Fruit fly (Drosophila melanogaster): ENCODE measurements around the gene lectin-21Ca.

lectin-21Ca gene

dm6 chr2L:653784-654183 is 29.4 kb downstream of the lectin-21Ca start (continued):
- TF ChIP-seq Met (GFP tag; optimal IDR thresholded peaks at IDR 0.05) (no peak), esn (GFP tag; optimal IDR thresholded peaks at IDR 0.05) (no peak), Hr39 (GFP tag; optimal IDR thresholded peaks at IDR 0.05) (no peak), CG8119 (GFP tag; IDR thresholded peaks at IDR 0.05) (peak; percentile 47; the same call in 1 of the 3 replicates), acj6 (GFP tag; optimal IDR thresholded peaks at IDR 0.05) (peak; percentile 17), CG8319 (GFP tag; optimal IDR thresholded peaks at IDR 0.05) (no peak), achi (GFP tag; optimal IDR thresholded peaks at IDR 0.05) (peak; percentile 17), Sox15 (GFP tag; optimal IDR thresholded peaks at IDR 0.05) (no peak), CG15336 (GFP tag; IDR thresholded peaks at IDR 0.05) (peak; percentile 65), CG1621 (tag; optimal IDR thresholded peaks at IDR 0.05) (no peak), eg (GFP tag; IDR thresholded peaks at IDR 0.05) (peak; percentile 75), Lpt (GFP tag; optimal IDR thresholded peaks at IDR 0.05) (peak; percentile 32), fd85E (GFP tag; optimal IDR thresholded peaks at IDR 0.05) (no peak), CG10669 (GFP tag; optimal IDR thresholded peaks at IDR 0.05) (peak; percentile 42), OdsH (GFP tag; optimal IDR thresholded peaks at IDR 0.05) (peak; percentile 11), salr (GFP tag; optimal IDR thresholded peaks at IDR 0.05) (no peak), CG6276 (GFP tag; optimal IDR thresholded peaks at IDR 0.05) (peak; percentile 36), ss (GFP tag; optimal IDR thresholded peaks at IDR 0.05) (no peak), Hr4 (GFP tag; optimal IDR thresholded peaks at IDR 0.05) (peak; percentile 51)

- TF ChIP-seq CG3919 (GFP tag; optimal IDR thresholded peaks at IDR 0.05) (peak; percentile 44), ss (GFP tag; optimal IDR thresholded peaks at IDR 0.05) (no peak), CG31627 (GFP tag; optimal IDR thresholded peaks at IDR 0.05) (peak; percentile 56), Hr39 (GFP tag; optimal IDR thresholded peaks at IDR 0.05) (peak; percentile 50), net (GFP tag; optimal IDR thresholded peaks at IDR 0.05) (peak; percentile 6), CG11762 (GFP tag; optimal IDR thresholded peaks at IDR 0.05; ENCODE audit: insufficient read depth) (no peak), svp (GFP tag) (peak; percentile 84), CG16779 (tag; optimal IDR thresholded peaks at IDR 0.05) (no peak), fd85E (GFP tag; optimal IDR thresholded peaks at IDR 0.05) (no peak), CG10669 (GFP tag; optimal IDR thresholded peaks at IDR 0.05) (peak; percentile 19), topi (GFP tag; optimal IDR thresholded peaks at IDR 0.05) (peak; percentile 44), lz (GFP tag; optimal IDR thresholded peaks at IDR 0.05) (peak; percentile 31), CG6163 (GFP tag; IDR thresholded peaks at IDR 0.05) (peak; percentile 25; the same call in 1 of the 3 replicates), cyc (GFP tag; optimal IDR thresholded peaks at IDR 0.05) (peak; percentile 34), Met (GFP tag; optimal IDR thresholded peaks at IDR 0.05) (peak; percentile 49), Ets96B (tag; optimal IDR thresholded peaks at IDR 0.05) (peak; percentile 15), Eip78C (GFP tag) (peak; percentile 78), Sox102F (GFP tag; optimal IDR thresholded peaks at IDR 0.05) (peak; percentile 59), CG1621 (tag; optimal IDR thresholded peaks at IDR 0.05) (no peak), achi (GFP tag; optimal IDR thresholded peaks at IDR 0.05) (peak; percentile 15), acj6 (GFP tag; optimal IDR thresholded peaks at IDR 0.05) (peak; percentile 33), Ets21C (GFP tag; optimal IDR thresholded peaks at IDR 0.05) (peak; percentile 5), dac (GFP tag; optimal IDR thresholded peaks at IDR 0.05) (no peak), CG6792 (GFP tag; optimal IDR thresholded peaks at IDR 0.05) (peak; percentile 19), esn (GFP tag; optimal IDR thresholded peaks at IDR 0.05) (peak; percentile 66), pdm3 (GFP tag; optimal IDR thresholded peaks at IDR 0.05) (peak; percentile 6), OdsH (GFP tag; optimal IDR thresholded peaks at IDR 0.05) (peak; percentile 34), Sox14 (GFP tag; optimal IDR thresholded peaks at IDR 0.05) (peak; percentile 9), CG6854 (GFP tag; optimal IDR thresholded peaks at IDR 0.05) (no peak), Eip75B (GFP tag; optimal IDR thresholded peaks at IDR 0.05) (peak; percentile 28), CG34406 (GFP tag; optimal IDR thresholded peaks at IDR 0.05) (peak; percentile 15), Smox (GFP tag; optimal IDR thresholded peaks at IDR 0.05) (peak; percentile 33)
Measured at dm6 chr2L:658007-658406, 33.6 kb downstream of the lectin-21Ca start.

All from whole organism, prepupa.